Worm (Caenorhabditis elegans): Measurements from ENCODE around the gene M02E1.4.
"Not testable (repeated sequence)": the region's sequence is repeated elsewhere in the genome, so short reads cannot be mapped to it uniquely, and the experiment has no call there.

- not testable (repeated sequence) for TF ChIP-seq pat-9, pros-1, C08G9.2, fax-1, lin-11, ahr-1 (tag; optimal IDR thresholded peaks at IDR 0.05)
Observed at ce11 chrX:351398-351797, 38.3 kb downstream of the M02E1.4 start.
